Worm (Caenorhabditis elegans) whole organism, early embryonic: ENCODE measurements around the gene sri-31.
"Not testable (repeated sequence)": the region's sequence is repeated elsewhere in the genome, so short reads cannot be mapped to it uniquely, and the experiment has no call there.

ENCODE experiments used
- B0310.2 ChIP-seq: sonication (generic microtip); optimal IDR thresholded peaks from 2 replicates; lab custom pipeline; 2016; ENCODE audit warnings: mild to moderate bottlenecking, missing genetic modification characterization, missing compliant biosample characterization
- F13C5.2 ChIP-seq: sonication (generic microtip); optimal IDR thresholded peaks from 2 replicates; lab custom pipeline; 2017; ENCODE audit warnings: mild to moderate bottlenecking, missing genetic modification characterization, inconsistent platforms, missing compliant biosample characterization
- aly-1 ChIP-seq: sonication (generic microtip); optimal IDR thresholded peaks from 2 replicates; lab custom pipeline; 2016; ENCODE audit warnings: missing genetic modification characterization, missing compliant biosample characterization
- ama-1 ChIP-seq: fragments of 150-350 bp; optimal IDR thresholded peaks from 2 replicates; lab custom pipeline; 2014
- ceh-13 ChIP-seq: fragments of 200-800 bp; sonication (Bioruptor generic); optimal IDR thresholded peaks from 2 replicates; lab custom pipeline; 2018; ENCODE audit warnings: mild to moderate bottlenecking, missing genetic modification characterization, missing compliant biosample characterization
- ceh-36 ChIP-seq: sonication (generic microtip); optimal IDR thresholded peaks from 2 replicates; lab custom pipeline; 2016; ENCODE audit warnings: missing genetic modification characterization, inconsistent platforms, missing compliant biosample characterization
- ets-7 ChIP-seq: sonication (generic microtip); optimal IDR thresholded peaks from 2 replicates; lab custom pipeline; 2016; ENCODE audit warnings: missing genotype, missing genetic modification characterization, missing compliant biosample characterization
- flt-1 ChIP-seq: fragments of 200-800 bp; sonication (Bioruptor generic); IDR thresholded peaks from 2 replicates; pipeline ENCODE4 v1.3.6; 2022; ENCODE audit warnings: missing genetic modification characterization, missing compliant biosample characterization
- hmbx-1 ChIP-seq: sonication (generic microtip); optimal IDR thresholded peaks from 2 replicates; lab custom pipeline; 2016; ENCODE audit warnings: mild to moderate bottlenecking, missing genetic modification characterization, missing compliant biosample characterization
- hmg-4 ChIP-seq: fragments of 200-800 bp; sonication (Bioruptor generic); optimal IDR thresholded peaks from 2 replicates; lab custom pipeline; 2018; ENCODE audit warnings: mild to moderate bottlenecking, missing genetic modification characterization, missing compliant biosample characterization
- hnd-1 ChIP-seq: sonication (generic microtip); optimal IDR thresholded peaks from 2 replicates; lab custom pipeline; 2016; ENCODE audit warnings: missing genetic modification characterization, missing compliant biosample characterization
- pes-1 ChIP-seq: fragments of 200-800 bp; sonication (Bioruptor generic); IDR thresholded peaks from 2 replicates; pipeline ENCODE4 v1.3.6; 2022; ENCODE audit warnings: missing genetic modification reagents, missing genetic modification characterization, missing compliant biosample characterization
- scrt-1 ChIP-seq: fragments of 200-800 bp; sonication (Bioruptor generic); IDR thresholded peaks from 2 replicates; pipeline ENCODE4 v1.3.6; 2022; ENCODE audit warnings: missing genetic modification characterization, missing compliant biosample characterization
- sea-1 ChIP-seq: fragments of 200-800 bp; sonication (Bioruptor generic); conservative IDR thresholded peaks from 2 replicates; pipeline ENCODE4 v1.3.6; 2022; ENCODE audit warnings: missing genetic modification characterization, missing compliant biosample characterization
- tbx-11 ChIP-seq: fragments of 200-800 bp; sonication (Bioruptor generic); IDR thresholded peaks from 2 replicates; pipeline ENCODE4 v1.3.6; 2022; ENCODE audit warnings: missing genetic modification characterization, missing compliant biosample characterization
- tbx-37 ChIP-seq: fragments of 200-800 bp; sonication (Bioruptor generic); conservative IDR thresholded peaks from 2 replicates; pipeline ENCODE4 v1.3.6; 2022; ENCODE audit warnings: missing genetic modification reagents, missing genetic modification characterization, missing compliant biosample characterization
- tra-4 ChIP-seq: sonication (generic microtip); optimal IDR thresholded peaks from 2 replicates; lab custom pipeline; 2017; ENCODE audit warnings: missing genetic modification characterization, missing compliant biosample characterization

The sri-31 gene

DNA sequence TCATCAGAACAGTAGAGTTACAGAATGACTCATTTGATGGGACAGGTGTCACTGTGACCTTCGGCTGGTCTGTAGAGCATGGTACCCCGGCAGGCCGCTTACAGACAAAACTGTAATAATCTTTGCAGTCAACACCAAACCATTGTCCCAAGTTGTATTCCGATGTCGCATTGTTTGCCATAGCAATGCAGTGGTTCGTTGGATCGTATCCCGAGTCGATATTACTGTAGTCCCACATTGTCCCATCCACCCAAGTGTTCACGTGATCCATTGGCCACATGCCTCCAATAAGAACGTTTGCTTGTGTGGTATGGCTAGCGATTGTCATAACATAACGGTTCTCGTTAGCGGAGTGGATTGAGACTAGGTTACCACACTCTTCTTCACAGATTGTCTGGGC is 29.9 kb upstream of the sri-31 start:
- TF ChIP-seq ama-1, result no peak
- TF ChIP-seq flt-1 (GFP tag; lab: Robert Waterston, UW), result no peak
- no peak for TF ChIP-seq scrt-1 (GFP tag; lab: Robert Waterston, UW)
- TF ChIP-seq aly-1 (tag; lab: Kevin White, UChicago), result no peak
- TF ChIP-seq ceh-13 (GFP tag; lab: Kevin White, UChicago), result no peak

DNA sequence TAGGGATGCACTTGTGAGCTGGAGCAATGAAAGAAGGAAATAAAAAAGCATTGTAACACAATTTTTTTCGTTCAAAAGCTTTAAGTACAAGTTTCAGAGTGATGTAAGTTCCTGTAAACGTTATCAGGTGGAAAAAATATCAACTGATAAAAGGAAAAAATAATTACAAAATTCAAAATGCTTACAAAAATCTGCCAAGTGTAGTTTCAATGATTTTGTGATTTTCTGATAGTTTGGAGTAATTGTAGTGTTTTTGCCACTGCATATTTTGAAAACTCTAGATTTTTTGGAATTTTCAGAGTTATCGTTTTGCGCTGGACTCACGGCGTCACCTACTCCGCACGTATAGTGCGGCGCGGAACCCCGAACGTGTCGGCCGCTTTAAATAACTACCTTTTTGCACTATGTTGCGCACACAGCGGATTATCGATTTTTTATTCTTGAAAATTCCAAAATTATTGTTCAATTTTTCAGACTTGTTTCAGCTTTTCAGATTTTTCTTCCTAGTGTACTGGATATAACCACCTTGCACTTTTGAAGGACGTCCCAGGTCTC is 27.3 kb upstream of the sri-31 start, which contains the start of gene clec-2:
Gene clec-2, minus strand, starts transcription at position 51 of the 555 bp plus-strand sequence.
- TF ChIP-seq B0310.2 (tag; lab: Kevin White, UChicago) (no peak), hmbx-1 (tag; lab: Kevin White, UChicago) (no peak), ceh-13 (GFP tag; lab: Kevin White, UChicago) (no peak), flt-1 (GFP tag; lab: Robert Waterston, UW) (no peak)

DNA sequence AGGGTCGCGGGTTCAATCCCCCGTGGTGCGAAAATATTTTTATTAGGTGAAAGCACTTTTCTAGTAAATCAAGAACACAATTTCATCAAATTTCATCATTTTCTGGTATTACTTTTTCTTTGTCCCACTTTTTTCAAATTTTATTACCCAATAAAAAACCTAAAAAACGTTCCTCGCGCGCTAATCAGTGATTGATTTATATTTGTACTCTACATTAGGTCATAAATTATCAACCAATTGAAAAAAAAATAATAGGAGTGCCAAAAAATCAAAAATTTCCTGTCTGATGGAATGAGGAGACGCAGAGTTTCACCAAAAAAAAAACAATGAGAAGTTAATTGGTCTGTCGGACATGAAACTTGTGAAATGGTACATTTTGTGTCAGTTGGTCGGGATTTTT is 26.1 kb upstream of the sri-31 start:
- TF ChIP-seq hmbx-1 (tag; lab: Kevin White, UChicago), result no peak
- no peak for TF ChIP-seq scrt-1 (GFP tag; lab: Robert Waterston, UW)
- no peak for TF ChIP-seq flt-1 (GFP tag; lab: Robert Waterston, UW)
- no peak for TF ChIP-seq ets-7 (tag; lab: Kevin White, UChicago)
- TF ChIP-seq pes-1 (GFP tag; lab: Robert Waterston, UW), result no peak
- no peak for TF ChIP-seq hmg-4
- TF ChIP-seq hnd-1, result no peak
- no peak for TF ChIP-seq tbx-11 (GFP tag; lab: Robert Waterston, UW)
- no peak for TF ChIP-seq sea-1 (GFP tag; lab: Robert Waterston, UW)
- TF ChIP-seq aly-1 (tag; lab: Kevin White, UChicago), result no peak
- TF ChIP-seq tbx-37 (GFP tag; lab: Robert Waterston, UW), result no peak
- no peak for TF ChIP-seq ama-1
- no peak for TF ChIP-seq ceh-13 (GFP tag; lab: Kevin White, UChicago)
- TF ChIP-seq tra-4 (tag; lab: Kevin White, UChicago), result no peak
- TF ChIP-seq F13C5.2, result no peak
- TF ChIP-seq B0310.2 (tag; lab: Kevin White, UChicago), result no peak
- TF ChIP-seq ceh-36, result no peak

DNA sequence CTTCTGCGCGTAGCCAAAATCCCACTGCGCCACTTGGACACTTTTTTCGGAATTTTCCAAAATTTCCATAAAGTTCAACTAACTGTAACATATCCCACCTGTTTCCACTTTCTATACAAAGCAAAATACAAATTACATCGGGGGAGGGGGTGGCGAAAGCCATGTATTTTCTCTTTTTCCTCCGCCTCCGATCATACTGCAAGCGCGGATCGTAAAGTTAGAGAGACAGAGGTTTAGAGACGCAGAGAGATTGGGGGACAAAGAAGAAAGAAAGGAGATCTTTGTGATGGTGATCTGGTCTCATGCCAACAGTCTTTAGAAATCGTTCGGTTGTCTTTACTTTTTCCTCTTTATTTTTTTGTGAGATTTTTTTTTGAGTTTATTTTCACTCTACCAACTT is 22.5 kb upstream of the sri-31 start:
- no peak for TF ChIP-seq B0310.2 (tag; lab: Kevin White, UChicago)
- TF ChIP-seq sea-1 (GFP tag; lab: Robert Waterston, UW), result no peak
- TF ChIP-seq ama-1, result no peak
- no peak for TF ChIP-seq pes-1 (GFP tag; lab: Robert Waterston, UW)
- no peak for TF ChIP-seq aly-1 (tag; lab: Kevin White, UChicago)
- no peak for TF ChIP-seq tbx-11 (GFP tag; lab: Robert Waterston, UW)
- TF ChIP-seq flt-1 (GFP tag; lab: Robert Waterston, UW), result no peak
- no peak for TF ChIP-seq F13C5.2
- no peak for TF ChIP-seq tra-4 (tag; lab: Kevin White, UChicago)
- TF ChIP-seq tbx-37 (GFP tag; lab: Robert Waterston, UW), result no peak
- TF ChIP-seq hmbx-1 (tag; lab: Kevin White, UChicago), result no peak
- TF ChIP-seq hnd-1, result no peak

DNA sequence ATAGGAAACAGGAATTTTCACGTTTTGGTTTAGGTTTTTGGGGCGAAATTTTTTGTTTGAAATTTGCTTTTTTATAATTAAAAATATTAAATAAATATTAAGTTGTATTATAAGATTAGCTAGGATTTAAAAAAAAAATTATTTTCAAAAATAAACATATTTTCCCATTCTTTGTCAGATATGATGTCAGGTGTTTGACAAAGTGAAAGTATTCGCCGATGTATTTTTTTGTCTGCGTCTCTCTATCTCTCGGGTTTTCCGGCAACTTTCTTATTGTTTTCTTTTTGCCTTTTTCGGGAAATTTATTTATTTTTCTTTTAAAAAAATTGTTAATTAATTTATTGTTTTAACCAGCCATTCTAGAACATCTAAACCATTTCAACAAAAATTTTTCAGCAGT is 20.4 kb upstream of the sri-31 start:
- no peak for TF ChIP-seq aly-1 (tag; lab: Kevin White, UChicago)
- no peak for TF ChIP-seq sea-1 (GFP tag; lab: Robert Waterston, UW)
- no peak for TF ChIP-seq B0310.2 (tag; lab: Kevin White, UChicago)
- no peak for TF ChIP-seq ama-1
- TF ChIP-seq F13C5.2, result no peak
- no peak for TF ChIP-seq flt-1 (GFP tag; lab: Robert Waterston, UW)
- no peak for TF ChIP-seq ceh-13 (GFP tag; lab: Kevin White, UChicago)

DNA sequence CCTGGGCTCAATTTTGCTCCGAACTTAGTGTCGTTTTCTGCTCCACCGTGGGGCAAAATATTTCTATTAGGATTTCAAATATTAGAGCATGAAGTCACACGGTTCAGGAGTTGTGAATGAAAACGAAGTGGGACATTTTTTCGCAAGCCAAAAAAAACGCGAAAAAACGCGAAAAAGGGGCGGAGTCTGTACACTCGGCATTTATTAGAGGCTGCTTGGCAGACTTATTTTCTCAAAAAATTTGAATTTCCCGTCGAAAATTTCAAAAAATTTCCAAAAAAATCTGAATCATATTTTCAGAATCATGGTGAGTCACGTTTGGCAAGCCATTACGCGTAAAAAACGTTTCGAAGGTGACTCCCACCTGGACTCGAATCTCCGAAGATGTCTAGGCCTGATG is 18.3 kb upstream of the sri-31 start, which contains the start of gene B0454.6:
Gene B0454.6, plus strand, starts transcription at position 301 of the 400 bp plus-strand sequence.
- TF ChIP-seq ceh-13 (GFP tag; lab: Kevin White, UChicago); hmg-4; aly-1 (tag; lab: Kevin White, UChicago): not testable (repeated sequence)

DNA sequence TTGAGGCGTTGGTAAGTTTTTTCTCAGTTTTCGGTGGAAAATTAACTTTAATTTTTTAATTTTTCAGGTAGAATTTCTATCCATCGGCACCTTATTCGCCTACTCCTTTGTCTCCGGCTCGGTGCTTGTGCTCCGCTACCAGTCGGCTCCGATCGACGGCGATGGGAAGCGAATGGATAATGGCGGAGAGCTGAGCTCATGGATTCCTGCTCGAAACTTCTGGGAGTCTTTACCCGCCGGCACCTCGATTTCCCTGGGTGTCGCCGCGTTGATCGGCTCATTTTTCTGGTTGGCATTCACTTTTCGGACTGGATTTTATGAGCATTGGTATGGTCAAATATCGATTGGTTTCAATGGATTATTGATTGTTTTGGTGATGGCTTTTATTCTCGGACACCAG is 15.9 kb upstream of the sri-31 start:
- no peak for TF ChIP-seq scrt-1 (GFP tag; lab: Robert Waterston, UW)
- no peak for TF ChIP-seq flt-1 (GFP tag; lab: Robert Waterston, UW)
- TF ChIP-seq tbx-37 (GFP tag; lab: Robert Waterston, UW), result no peak
- no peak for TF ChIP-seq hmbx-1 (tag; lab: Kevin White, UChicago)
- TF ChIP-seq tbx-11 (GFP tag; lab: Robert Waterston, UW), result no peak
- no peak for TF ChIP-seq B0310.2 (tag; lab: Kevin White, UChicago)
- TF ChIP-seq hmg-4, result no peak
- no peak for TF ChIP-seq ama-1

DNA sequence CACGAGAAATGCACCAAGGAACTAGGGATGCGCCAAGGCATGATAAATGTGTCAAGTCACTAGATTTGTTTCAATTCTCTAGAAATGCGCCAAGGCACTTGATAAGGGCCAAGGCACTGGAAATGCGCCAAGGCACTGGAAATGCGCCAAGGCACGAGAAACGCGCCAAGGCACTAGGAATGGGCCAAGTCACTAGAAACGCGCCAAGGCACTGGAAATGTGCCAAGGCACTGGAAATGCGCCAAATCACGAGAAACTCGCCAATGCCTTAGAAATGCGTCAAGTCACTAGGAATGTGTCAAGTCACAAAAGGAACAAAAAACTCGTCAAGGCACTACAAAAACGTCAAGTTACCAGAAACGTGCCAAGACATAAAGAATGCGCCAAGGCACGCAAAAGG is 14.5 kb upstream of the sri-31 start:
- no peak for TF ChIP-seq hnd-1
- no peak for TF ChIP-seq scrt-1 (GFP tag; lab: Robert Waterston, UW)
- TF ChIP-seq hmbx-1 (tag; lab: Kevin White, UChicago), result no peak

DNA sequence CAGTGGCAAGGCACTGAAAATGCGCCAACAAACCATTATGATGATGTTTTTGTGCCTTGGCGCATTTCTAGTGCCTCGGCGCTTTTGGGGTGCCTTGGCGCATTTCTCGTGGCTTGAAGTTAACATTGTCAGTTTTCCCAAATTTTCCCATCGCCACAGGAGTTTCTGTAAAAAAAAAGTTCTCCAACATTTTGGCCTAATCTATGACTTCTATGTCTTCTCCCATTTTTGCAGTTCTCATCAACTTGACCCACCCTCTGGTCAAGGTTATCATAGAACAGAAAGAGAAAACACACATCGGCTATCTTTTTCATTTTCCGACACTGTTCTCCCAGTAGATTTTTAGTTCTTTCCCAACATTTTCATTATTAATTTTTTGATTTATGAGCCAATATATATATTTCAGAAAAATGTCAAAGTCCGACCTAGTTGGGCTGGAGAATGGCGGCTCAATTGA is 12.3 kb upstream of the sri-31 start, which contains the start of the genes B0454.26 and B0454.5:
Gene B0454.26, minus strand, starts transcription at position 101 of the 457 bp plus-strand sequence.
Gene B0454.5, plus strand, starts transcription at position 407 of the 457 bp plus-strand sequence.
- TF ChIP-seq flt-1 (GFP tag; lab: Robert Waterston, UW) (no peak), aly-1 (tag; lab: Kevin White, UChicago) (no peak), ceh-13 (GFP tag; lab: Kevin White, UChicago) (no peak), tra-4 (tag; lab: Kevin White, UChicago) (no peak), hmg-4 (no peak), tbx-37 (GFP tag; lab: Robert Waterston, UW) (no peak), ets-7 (tag; lab: Kevin White, UChicago) (no peak), tbx-11 (GFP tag; lab: Robert Waterston, UW) (no peak), ceh-36 (no peak), pes-1 (GFP tag; lab: Robert Waterston, UW) (no peak), B0310.2 (tag; lab: Kevin White, UChicago) (no peak), F13C5.2 (no peak), ama-1 (no peak), sea-1 (GFP tag; lab: Robert Waterston, UW) (no peak)
